Fruit fly (Drosophila melanogaster) whole organism, embryonic: ENCODE results near the gene CG14721.

Experiments
- Abd-B ChIP-seq: fragments of 200-800 bp; sonication (Bioruptor generic); optimal IDR thresholded peaks from 2 replicates; lab custom pipeline; 2018; ENCODE audit warnings: missing biosample characterization, mild to moderate bottlenecking, missing genetic modification characterization, moderate library complexity
- Atf-2 ChIP-seq: fragments of 200-800 bp; sonication (Bioruptor generic); optimal IDR thresholded peaks from 2 replicates; lab custom pipeline; 2016; ENCODE audit warnings: missing biosample characterization, missing genetic modification characterization
- CG11456 ChIP-seq: fragments of 200-800 bp; sonication (Bioruptor generic); IDR thresholded peaks from 3 replicates; pipeline ENCODE4 v1.3.6; 2022; ENCODE audit warnings: missing biosample characterization, missing genetic modification characterization
- CG11504 ChIP-seq: fragments of 200-800 bp; sonication (Bioruptor generic); optimal IDR thresholded peaks from 3 replicates; lab custom pipeline; 2019; ENCODE audit warnings: missing biosample characterization, mild to moderate bottlenecking, missing genetic modification characterization, moderate library complexity
- CG12236 ChIP-seq: fragments of 200-800 bp; sonication (Bioruptor generic); optimal IDR thresholded peaks from 2 replicates; lab custom pipeline; 2016; ENCODE audit warnings: missing biosample characterization, missing genetic modification characterization
- CG1233 ChIP-seq: fragments of 200-800 bp; sonication (Bioruptor generic); optimal IDR thresholded peaks from 4 replicates; lab custom pipeline; 2018; ENCODE audit warnings: missing biosample characterization, mild to moderate bottlenecking, missing genetic modification characterization
- CG13123 ChIP-seq: fragments of 200-800 bp; sonication (Bioruptor generic); optimal IDR thresholded peaks from 2 replicates; lab custom pipeline; 2016; ENCODE audit warnings: missing biosample characterization, missing genetic modification characterization
- CG15514 ChIP-seq: fragments of 200-800 bp; sonication (Bioruptor generic); optimal IDR thresholded peaks from 3 replicates; lab custom pipeline; 2017; ENCODE audit warnings: missing biosample characterization, missing genetic modification characterization, mild to moderate bottlenecking, moderate library complexity, missing genetic modification reagents
- CG15696 ChIP-seq: fragments of 200-800 bp; sonication (Bioruptor generic); optimal IDR thresholded peaks from 2 replicates; lab custom pipeline; 2019; ENCODE audit warnings: missing biosample characterization, mild to moderate bottlenecking, missing genetic modification characterization, moderate library complexity
- CG1647 ChIP-seq: fragments of 200-800 bp; sonication (Bioruptor generic); optimal IDR thresholded peaks from 3 replicates; lab custom pipeline; 2016; ENCODE audit warnings: missing biosample characterization, missing genetic modification characterization
- CG16779 ChIP-seq: fragments of 200-800 bp; sonication (Bioruptor generic); IDR thresholded peaks from 2 replicates; pipeline ENCODE4 v1.3.6; 2022; ENCODE audit warnings: missing biosample characterization, missing genetic modification characterization
- CG2116 ChIP-seq: fragments of 200-800 bp; sonication (Bioruptor generic); optimal IDR thresholded peaks from 3 replicates; lab custom pipeline; 2018; ENCODE audit warnings: missing biosample characterization, mild to moderate bottlenecking, missing genetic modification characterization
- CG31224 ChIP-seq: fragments of 200-800 bp; sonication (Bioruptor generic); IDR thresholded peaks from 2 replicates; pipeline ENCODE4 v1.3.6; 2022; ENCODE audit warnings: missing biosample characterization, missing genetic modification characterization
- CG4730 ChIP-seq: fragments of 200-800 bp; sonication (Bioruptor generic); IDR thresholded peaks from 2 replicates; pipeline ENCODE4 v1.3.6; 2022; ENCODE audit warnings: missing biosample characterization, missing genetic modification characterization
- CG7556 ChIP-seq: fragments of 200-800 bp; sonication (Bioruptor generic); optimal IDR thresholded peaks from 2 replicates; lab custom pipeline; 2017; ENCODE audit warnings: missing biosample characterization, mild to moderate bottlenecking, missing genetic modification characterization
- ERR ChIP-seq: fragments of 200-800 bp; sonication (Bioruptor generic); optimal IDR thresholded peaks from 2 replicates; lab custom pipeline; 2016; ENCODE audit warnings: missing biosample characterization, missing genetic modification characterization
- Gug ChIP-seq: fragments of 200-800 bp; sonication (Bioruptor generic); IDR thresholded peaks from 4 replicates; pipeline ENCODE4 v1.3.6; 2022; ENCODE audit warnings: missing biosample characterization, missing genetic modification characterization
- HLH4C ChIP-seq: fragments of 200-800 bp; sonication (Bioruptor generic); IDR thresholded peaks from 3 replicates; pipeline ENCODE4 v1.3.6; 2022; ENCODE audit warnings: missing biosample characterization, missing genetic modification characterization; ENCODE audit not compliant: partially characterized antibody
- Hr78 ChIP-seq, 2 experiments: fragments of 200-800 bp in 1 of 2; fragments of >200 bp in 1 of 2; sonication (Bioruptor generic) in 1 of 2; optimal IDR thresholded peaks; 2 replicates each; lab custom pipeline; 2017 to 2019; ENCODE audit warnings: missing biosample characterization in 2 of 2, missing genetic modification characterization in 2 of 2, mild to moderate bottlenecking in 1 of 2, moderate library complexity in 1 of 2
- Kr ChIP-seq: fragments of 200-800 bp; sonication (Bioruptor generic); optimal IDR thresholded peaks from 2 replicates; lab custom pipeline; 2017; ENCODE audit warnings: missing biosample characterization, mild to moderate bottlenecking, missing genetic modification characterization
- Mad ChIP-seq: fragments of 200-800 bp; sonication (Bioruptor generic); optimal IDR thresholded peaks from 2 replicates; lab custom pipeline; 2016; ENCODE audit warnings: missing biosample characterization, missing genetic modification characterization
- Med ChIP-seq: fragments of 200-800 bp; sonication (Bioruptor generic); peaks from one replicate; lab custom pipeline; 2016; ENCODE audit warnings: missing biosample characterization, missing genetic modification characterization, mild to moderate bottlenecking, inconsistent platforms, moderate library complexity
- NK7.1 ChIP-seq: fragments of 200-800 bp; sonication (Bioruptor generic); optimal IDR thresholded peaks from 3 replicates; lab custom pipeline; 2016; ENCODE audit warnings: missing biosample characterization, missing genetic modification characterization
- Sox100B ChIP-seq: fragments of 200-800 bp; sonication (Bioruptor generic); optimal IDR thresholded peaks from 3 replicates; lab custom pipeline; 2018; ENCODE audit warnings: missing biosample characterization, mild to moderate bottlenecking, missing genetic modification characterization
- Ssrp ChIP-seq: fragments of 200-800 bp; sonication (Bioruptor generic); optimal IDR thresholded peaks from 2 replicates; lab custom pipeline; 2018; ENCODE audit warnings: missing biosample characterization, mild to moderate bottlenecking, missing genetic modification characterization, moderate library complexity
- Xrp1 ChIP-seq: fragments of 200-800 bp; sonication (Bioruptor generic); IDR thresholded peaks from 2 replicates; pipeline ENCODE4 v1.3.6; 2022; ENCODE audit warnings: missing biosample characterization, missing genetic modification characterization
- amos ChIP-seq: fragments of 200-800 bp; sonication (Bioruptor generic); IDR thresholded peaks from 2 replicates; pipeline ENCODE4 v1.3.6; 2022; ENCODE audit warnings: missing biosample characterization, missing genetic modification characterization; ENCODE audit not compliant: partially characterized antibody
- bbx ChIP-seq: fragments of 200-800 bp; sonication (Bioruptor generic); IDR thresholded peaks from 2 replicates; pipeline ENCODE4 v1.3.6; 2022; ENCODE audit warnings: missing biosample characterization, missing genetic modification characterization; ENCODE audit not compliant: partially characterized antibody
- bsh ChIP-seq, 2 experiments: fragments of 200-800 bp; sonication (Bioruptor generic); optimal IDR thresholded peaks; 2 replicates each; lab custom pipeline; 2017 to 2018; ENCODE audit warnings: mild to moderate bottlenecking in 2 of 2, missing biosample characterization in 2 of 2, missing genetic modification characterization in 2 of 2, moderate library complexity in 1 of 2
- dmrt11E ChIP-seq: fragments of 200-800 bp; sonication (Bioruptor generic); optimal IDR thresholded peaks from 3 replicates; lab custom pipeline; 2018; ENCODE audit warnings: missing biosample characterization, mild to moderate bottlenecking, missing genetic modification characterization, moderate library complexity
- fd3F ChIP-seq: fragments of 200-800 bp; sonication (Bioruptor generic); optimal IDR thresholded peaks from 2 replicates; lab custom pipeline; 2018; ENCODE audit warnings: missing biosample characterization, mild to moderate bottlenecking, missing genetic modification characterization, moderate library complexity
- grau ChIP-seq: fragments of 200-800 bp; optimal IDR thresholded peaks from 3 replicates; lab custom pipeline; 2019; ENCODE audit warnings: missing biosample characterization, mild to moderate bottlenecking, missing genetic modification characterization, moderate library complexity
- gro ChIP-seq: fragments of 200-800 bp; sonication (Bioruptor generic); optimal IDR thresholded peaks from 2 replicates; lab custom pipeline; 2016; ENCODE audit warnings: missing biosample characterization, missing genetic modification characterization
- lola ChIP-seq, 3 experiments: fragments of >200 bp in 2 of 3; fragments of 200-800 bp in 1 of 3; sonication (Bioruptor generic) in 1 of 3; optimal IDR thresholded peaks; 2 replicates each; lab custom pipeline; 2017 to 2019; ENCODE audit warnings: missing biosample characterization in 3 of 3, missing genetic modification characterization in 3 of 3, mild to moderate bottlenecking in 1 of 3, moderate library complexity in 1 of 3
- lov ChIP-seq, 2 experiments: fragments of 200-800 bp in 1 of 2; fragments of >200 bp in 1 of 2; sonication (Bioruptor generic) in 1 of 2; IDR thresholded peaks in 1 of 2; optimal IDR thresholded peaks in 1 of 2; 2 replicates in 1 of 2; 3 replicates in 1 of 2; pipeline versions ENCODE4 v1.3.6 to Lab custom; 2017 to 2022; ENCODE audit warnings: missing biosample characterization in 1 of 2, missing genetic modification characterization in 1 of 2
- nau ChIP-seq: fragments of 200-800 bp; sonication (Bioruptor generic); optimal IDR thresholded peaks from 3 replicates; lab custom pipeline; 2017; ENCODE audit warnings: missing biosample characterization, mild to moderate bottlenecking, missing genetic modification characterization, missing genetic modification reagents
- otp ChIP-seq: fragments of 200-800 bp; sonication (Bioruptor generic); IDR thresholded peaks from 3 replicates; pipeline ENCODE4, ENCODE4 v1.3.6; 2022; ENCODE audit warnings: missing biosample characterization, missing genetic modification characterization
- phol ChIP-seq: fragments of 200-800 bp; sonication (Bioruptor generic); optimal IDR thresholded peaks from 3 replicates; lab custom pipeline; 2018; ENCODE audit warnings: missing biosample characterization, mild to moderate bottlenecking, missing genetic modification characterization, moderate library complexity
- pnt ChIP-seq: fragments of 200-800 bp; sonication (Bioruptor generic); optimal IDR thresholded peaks from 3 replicates; lab custom pipeline; 2016; ENCODE audit warnings: missing biosample characterization, missing genetic modification characterization
- sc ChIP-seq, 3 experiments: fragments of >200 bp in 2 of 3; fragments of 200-800 bp in 1 of 3; sonication (Bioruptor generic) in 1 of 3; optimal IDR thresholded peaks; 2 replicates in 2 of 3; 3 replicates in 1 of 3; lab custom pipeline; 2017; ENCODE audit warnings: mild to moderate bottlenecking in 1 of 3, missing biosample characterization in 1 of 3, missing genetic modification characterization in 1 of 3, missing genetic modification reagents in 1 of 3
- slou ChIP-seq: fragments of 200-800 bp; sonication (Bioruptor generic); optimal IDR thresholded peaks from 3 replicates; lab custom pipeline; 2016; ENCODE audit warnings: missing biosample characterization, missing genetic modification characterization
- sna ChIP-seq: fragments of 200-800 bp; sonication (Bioruptor generic); IDR thresholded peaks from 2 replicates; pipeline ENCODE4 v1.3.6; 2022; ENCODE audit warnings: missing biosample characterization, missing genetic modification characterization; ENCODE audit not compliant: partially characterized antibody
- tio ChIP-seq: fragments of 200-800 bp; sonication (Bioruptor generic); optimal IDR thresholded peaks from 2 replicates; lab custom pipeline; 2017; ENCODE audit warnings: missing biosample characterization, missing genetic modification characterization, inconsistent platforms
- twi ChIP-seq: fragments of 200-800 bp; optimal IDR thresholded peaks from 2 replicates; lab custom pipeline; 2019; ENCODE audit warnings: missing biosample characterization, mild to moderate bottlenecking, missing genetic modification characterization, moderate library complexity
- tx ChIP-seq: fragments of 200-800 bp; sonication (Bioruptor generic); optimal IDR thresholded peaks from 2 replicates; lab custom pipeline; 2016; ENCODE audit warnings: missing biosample characterization, missing genetic modification characterization
- unc-4 ChIP-seq: fragments of 200-800 bp; sonication (Bioruptor generic); IDR thresholded peaks from 2 replicates; pipeline ENCODE4 v1.3.6; 2022; ENCODE audit warnings: missing biosample characterization, missing genetic modification characterization; ENCODE audit not compliant: partially characterized antibody
- vvl ChIP-seq: fragments of 200-800 bp; sonication (Bioruptor generic); IDR thresholded peaks from 2 replicates; pipeline ENCODE4 v1.3.6; 2022; ENCODE audit warnings: missing biosample characterization, missing genetic modification characterization
- wdn ChIP-seq: fragments of 200-800 bp; sonication (Bioruptor generic); IDR thresholded peaks from 2 replicates; pipeline ENCODE4 v1.3.6; 2022; ENCODE audit warnings: missing biosample characterization, missing genetic modification characterization
- zfh1 ChIP-seq: fragments of 200-800 bp; sonication (Bioruptor generic); IDR thresholded peaks from 3 replicates; pipeline ENCODE4 v1.3.6; 2022; ENCODE audit warnings: missing biosample characterization, missing genetic modification characterization

The CG14721 gene

dm6 chr3R:11777058-11777457 lies 41.8 kb downstream of the CG14721 start (continued):
- no peak for TF ChIP-seq amos
- no peak for TF ChIP-seq slou (GFP tag; lab: Kevin White, UChicago)
- TF ChIP-seq Mad: no peak
- TF ChIP-seq twi: peak; percentile 82
- TF ChIP-seq CG31224 (GFP tag; lab: Robert Waterston, UW): no peak
- no peak for TF ChIP-seq gro (GFP tag; lab: Kevin White, UChicago)
- TF ChIP-seq lov (optimal IDR thresholded peaks at IDR 0.05; lab: Kevin White, UChicago): no peak
- 0 out of 3 replicates have a peak, but pooled peaks have one; percentile 24 for TF ChIP-seq lov (GFP tag; IDR thresholded peaks at IDR 0.05; lab: Robert Waterston, UW)
- TF ChIP-seq phol (tag; lab: Kevin White, UChicago): no peak
- no peak for TF ChIP-seq grau (tag; lab: Kevin White, UChicago)
- no peak for TF ChIP-seq HLH4C (GFP tag; lab: Robert Waterston, UW)
- TF ChIP-seq ERR (GFP tag; lab: Kevin White, UChicago): no peak
- TF ChIP-seq CG11504: peak; percentile 25
- peak; percentile 81 for TF ChIP-seq Med (GFP tag; lab: Kevin White, UChicago)
- TF ChIP-seq Gug (GFP tag; lab: Robert Waterston, UW): 0 out of 4 replicates have a peak, but pooled peaks have one; percentile 31
- no peak for TF ChIP-seq dmrt11E
- no peak for TF ChIP-seq Atf-2 (GFP tag; lab: Kevin White, UChicago)
- no peak for TF ChIP-seq zfh1 (GFP tag; lab: Robert Waterston, UW)
- TF ChIP-seq pnt (GFP tag; lab: Kevin White, UChicago): no peak
- TF ChIP-seq bbx: 0 out of 2 replicates have a peak, but pooled peaks have one; percentile 22
- no peak for TF ChIP-seq Sox100B
- TF ChIP-seq lola (GFP tag; optimal IDR thresholded peaks at IDR 0.05; lab: Kevin White, UChicago): no peak
- TF ChIP-seq CG4730 (GFP tag; lab: Robert Waterston, UW): no peak
- no peak for TF ChIP-seq CG1233 (GFP tag; lab: Kevin White, UChicago)
- TF ChIP-seq fd3F (GFP tag; lab: Kevin White, UChicago): no peak
- no peak for TF ChIP-seq CG1647 (GFP tag; lab: Kevin White, UChicago)
- no peak for TF ChIP-seq tio (GFP tag; lab: Kevin White, UChicago)
- TF ChIP-seq CG7556 (GFP tag; lab: Kevin White, UChicago): no peak
- no peak for TF ChIP-seq Abd-B
- no peak; the same call in 2 of the 3 replicates for TF ChIP-seq CG11456 (GFP tag; lab: Robert Waterston, UW)
- 0 out of 2 replicates have a peak, but pooled peaks have one; percentile 13 for TF ChIP-seq Xrp1
- TF ChIP-seq vvl (GFP tag; lab: Robert Waterston, UW): peak; percentile 15; the same call in 1 of the 2 replicates
- TF ChIP-seq unc-4 (GFP tag; lab: Robert Waterston, UW): no peak
- no peak for TF ChIP-seq NK7.1 (GFP tag; lab: Kevin White, UChicago)
- no peak for TF ChIP-seq nau (GFP tag; lab: Kevin White, UChicago)
- no peak for TF ChIP-seq sc (optimal IDR thresholded peaks at IDR 0.05; lab: Kevin White, UChicago)
- TF ChIP-seq sc (GFP tag; optimal IDR thresholded peaks at IDR 0.05; lab: Kevin White, UChicago): no peak
- TF ChIP-seq Ssrp (tag; lab: Kevin White, UChicago): no peak
- no peak for TF ChIP-seq Hr78 (GFP tag; optimal IDR thresholded peaks at IDR 0.05; lab: Kevin White, UChicago)
- no peak for TF ChIP-seq CG13123 (GFP tag; lab: Kevin White, UChicago)
- TF ChIP-seq CG15696: no peak
- peak; percentile 21; the same call in 1 of the 3 replicates for TF ChIP-seq otp (GFP tag; lab: Robert Waterston, UW)
- TF ChIP-seq bsh (GFP tag; optimal IDR thresholded peaks at IDR 0.05; lab: Kevin White, UChicago): no peak
- TF ChIP-seq wdn (GFP tag; lab: Robert Waterston, UW): no peak
- TF ChIP-seq CG12236 (GFP tag; lab: Kevin White, UChicago): no peak
- TF ChIP-seq tx (GFP tag; lab: Kevin White, UChicago): no peak
- TF ChIP-seq CG2116 (GFP tag; lab: Kevin White, UChicago): no peak
- TF ChIP-seq CG15514 (GFP tag; lab: Kevin White, UChicago): no peak
- TF ChIP-seq sna: no peak
- TF ChIP-seq CG16779 (GFP tag; lab: Robert Waterston, UW): no peak
- no peak for TF ChIP-seq Kr
